Worm (Caenorhabditis elegans): Measurements from ENCODE around the gene srz-14.

The srz-14 gene

ce11 chrV:16210257-16211002, 27.0 kb downstream of the srz-14 start, which contains the start of gene F11A5.16:
TSS of gene F11A5.16 (plus strand) at chrV:16210952.
- no peak for TF ChIP-seq unc-62 (GFP tag; optimal IDR thresholded peaks at IDR 0.05)

ce11 chrV:16211713-16212112, 28.3 kb downstream of the srz-14 start:
- no peak for TF ChIP-seq unc-62 (GFP tag; optimal IDR thresholded peaks at IDR 0.05)

- TF ChIP-seq unc-62 (GFP tag; optimal IDR thresholded peaks at IDR 0.05), result no peak
Observed at ce11 chrV:16213323-16213722, 29.9 kb downstream of the srz-14 start.

- no peak for TF ChIP-seq unc-62 (GFP tag; optimal IDR thresholded peaks at IDR 0.05)
Observed at ce11 chrV:16214505-16214904, 31.0 kb downstream of the srz-14 start, which contains the start of gene F11A5.9. TSS of gene F11A5.9 (plus strand) at chrV:16214890.

- no peak for TF ChIP-seq unc-62 (GFP tag; optimal IDR thresholded peaks at IDR 0.05)
Observed at ce11 chrV:16218522-16218921, 35.1 kb downstream of the srz-14 start, which contains the start of gene F11A5.15. TSS of gene F11A5.15 (minus strand) at chrV:16218622.

ce11 chrV:16218972-16219757, 35.7 kb downstream of the srz-14 start, which contains the start of gene glc-1:
TSS of gene glc-1 (plus strand) at chrV:16219634.
- no peak for TF ChIP-seq unc-62 (GFP tag; optimal IDR thresholded peaks at IDR 0.05)

- TF ChIP-seq unc-62 (GFP tag; optimal IDR thresholded peaks at IDR 0.05), result no peak
Observed at ce11 chrV:16220020-16220419, 36.6 kb downstream of the srz-14 start.

ce11 chrV:16224027-16224426, 40.6 kb downstream of the srz-14 start, which contains the start of gene stdh-2:
TSS of gene stdh-2 (plus strand) at chrV:16224327.
- no peak for TF ChIP-seq unc-62 (GFP tag; optimal IDR thresholded peaks at IDR 0.05)

- TF ChIP-seq unc-62 (GFP tag; optimal IDR thresholded peaks at IDR 0.05), result no peak
Observed at ce11 chrV:16225524-16226116, 42.2 kb downstream of the srz-14 start.

ce11 chrV:16226581-16226980, 43.1 kb downstream of the srz-14 start, which contains the start of gene F11A5.13:
TSS of gene F11A5.13 (minus strand) at chrV:16226681.
- no peak for TF ChIP-seq unc-62 (GFP tag; optimal IDR thresholded peaks at IDR 0.05)

ce11 chrV:16229439-16229838, 46.0 kb downstream of the srz-14 start:
- no peak for TF ChIP-seq unc-62 (GFP tag; optimal IDR thresholded peaks at IDR 0.05)

ce11 chrV:16229896-16230295, 46.4 kb downstream of the srz-14 start, which contains the start of the genes F21H7.2 and F21H7.12:
TSS of gene F21H7.2 (minus strand) at chrV:16229996.
TSS of gene F21H7.12 (plus strand) at chrV:16230165.
- TF ChIP-seq unc-62 (GFP tag; optimal IDR thresholded peaks at IDR 0.05), result no peak

ce11 chrV:16232180-16232579, 48.7 kb downstream of the srz-14 start, which contains the start of gene gst-22:
TSS of gene gst-22 (minus strand) at chrV:16232282.
- no peak for TF ChIP-seq unc-62 (GFP tag; optimal IDR thresholded peaks at IDR 0.05)

ce11 chrV:16233624-16234023, 50.2 kb downstream of the srz-14 start, which contains the start of gene clec-233:
TSS of gene clec-233 (plus strand) at chrV:16233924.
- TF ChIP-seq unc-62 (GFP tag; optimal IDR thresholded peaks at IDR 0.05), result no peak
